Worm (Caenorhabditis elegans) whole organism, L2 larva: Measurements from ENCODE around the gene F40G12.9.

Experiments used
- F13H6.1 ChIP-seq: sonication (generic microtip); optimal IDR thresholded peaks from 2 replicates; lab custom pipeline; 2016; ENCODE audit warnings: missing genetic modification characterization, missing compliant biosample characterization
- Y55F3AM.14 ChIP-seq: fragments of 200-800 bp; sonication (Bioruptor generic); optimal IDR thresholded peaks from 2 replicates; lab custom pipeline; 2018; ENCODE audit warnings: mild to moderate bottlenecking, missing genetic modification characterization, missing compliant biosample characterization
- alr-1 ChIP-seq: fragments of 150-350 bp; optimal IDR thresholded peaks from 2 replicates; lab custom pipeline; 2014; ENCODE audit warnings: missing biosample characterization, missing genetic modification characterization
- aly-2 ChIP-seq: fragments of 150-350 bp; optimal IDR thresholded peaks from 2 replicates; lab custom pipeline; 2014; ENCODE audit warnings: missing biosample characterization, missing genetic modification characterization
- ama-1 ChIP-seq: fragments of 150-350 bp; optimal IDR thresholded peaks from 2 replicates; lab custom pipeline; 2018; ENCODE audit warnings: inconsistent platforms
- blmp-1 ChIP-seq: sonication (generic microtip); optimal IDR thresholded peaks from 2 replicates; lab custom pipeline; 2017; ENCODE audit warnings: missing genetic modification characterization, mild to moderate bottlenecking, missing compliant biosample characterization, antibody characterized with exemption, moderate library complexity; ENCODE audit not compliant: insufficient read depth
- ceh-16 ChIP-seq: fragments of 150-350 bp; optimal IDR thresholded peaks from 2 replicates; lab custom pipeline; 2014; ENCODE audit warnings: missing biosample characterization, missing genetic modification characterization
- ceh-82 ChIP-seq: fragments of 150-350 bp; optimal IDR thresholded peaks from 2 replicates; lab custom pipeline; 2014; ENCODE audit warnings: missing biosample characterization, missing genetic modification characterization
- crh-2 ChIP-seq: sonication (generic microtip); optimal IDR thresholded peaks from 2 replicates; lab custom pipeline; 2017; ENCODE audit warnings: missing biosample characterization, missing genetic modification characterization
- dmd-4 ChIP-seq: sonication (generic microtip); optimal IDR thresholded peaks from 2 replicates; lab custom pipeline; 2017; ENCODE audit warnings: missing biosample characterization, missing genetic modification characterization
- elt-1 ChIP-seq: fragments of 150-350 bp; optimal IDR thresholded peaks from 2 replicates; lab custom pipeline; 2014; ENCODE audit warnings: missing biosample characterization, missing genetic modification characterization
- fos-1 ChIP-seq: fragments of 150-350 bp; optimal IDR thresholded peaks from 2 replicates; lab custom pipeline; 2014; ENCODE audit warnings: missing biosample characterization, missing genetic modification characterization
- gmeb-1 ChIP-seq: fragments of 150-350 bp; optimal IDR thresholded peaks from 2 replicates; lab custom pipeline; 2014; ENCODE audit warnings: missing biosample characterization, missing genetic modification characterization
- lin-13 ChIP-seq: fragments of 150-350 bp; optimal IDR thresholded peaks from 2 replicates; lab custom pipeline; 2014; ENCODE audit warnings: missing biosample characterization, missing genetic modification reagents, missing genetic modification characterization
- lin-39 ChIP-seq: fragments of 150-350 bp; optimal IDR thresholded peaks from 2 replicates; lab custom pipeline; 2014; ENCODE audit warnings: missing biosample characterization, missing genetic modification reagents, missing genetic modification characterization
- mbf-1 ChIP-seq: sonication (generic microtip); optimal IDR thresholded peaks from 2 replicates; lab custom pipeline; 2017; ENCODE audit warnings: missing biosample characterization, missing genetic modification characterization
- mdl-1 ChIP-seq, 2 experiments: fragments of 150-350 bp in 1 of 2; sonication (generic microtip) in 1 of 2; optimal IDR thresholded peaks; 2 replicates each; lab custom pipeline; 2017; ENCODE audit warnings: missing biosample characterization in 2 of 2, missing genetic modification characterization in 2 of 2
- nhr-10 ChIP-seq: sonication (generic microtip); optimal IDR thresholded peaks from 2 replicates; lab custom pipeline; 2017; ENCODE audit warnings: missing biosample characterization, missing genetic modification characterization
- nhr-11 ChIP-seq: fragments of 150-350 bp; optimal IDR thresholded peaks from 2 replicates; lab custom pipeline; 2014; ENCODE audit warnings: missing biosample characterization, missing genetic modification characterization
- nhr-237 ChIP-seq: fragments of 150-350 bp; optimal IDR thresholded peaks from 2 replicates; lab custom pipeline; 2014; ENCODE audit warnings: missing biosample characterization, missing genetic modification characterization
- nhr-77 ChIP-seq: fragments of 150-350 bp; optimal IDR thresholded peaks from 2 replicates; lab custom pipeline; 2014; ENCODE audit warnings: missing biosample characterization, missing genetic modification characterization
- peb-1 ChIP-seq: fragments of 150-350 bp; optimal IDR thresholded peaks from 2 replicates; lab custom pipeline; 2014; ENCODE audit warnings: missing biosample characterization, missing genetic modification characterization
- sem-4 ChIP-seq: fragments of 150-350 bp; optimal IDR thresholded peaks from 2 replicates; lab custom pipeline; 2014; ENCODE audit warnings: missing biosample characterization, missing genetic modification reagents, missing genetic modification characterization
- skn-1 ChIP-seq: sonication (generic microtip); optimal IDR thresholded peaks from 2 replicates; lab custom pipeline; 2017; ENCODE audit warnings: missing biosample characterization, missing genetic modification characterization
- sma-3 ChIP-seq: sonication (generic microtip); optimal IDR thresholded peaks from 2 replicates; lab custom pipeline; 2016; ENCODE audit warnings: missing genetic modification reagents, missing genetic modification characterization, missing compliant biosample characterization
- sma-9 ChIP-seq, 2 experiments: fragments of 150-350 bp in 1 of 2; sonication (generic microtip) in 1 of 2; optimal IDR thresholded peaks; 2 replicates each; lab custom pipeline; 2014 to 2016; ENCODE audit warnings: missing genetic modification characterization in 2 of 2, mild to moderate bottlenecking in 1 of 2, missing biosample characterization in 1 of 2, missing compliant biosample characterization in 1 of 2, missing genetic modification reagents in 1 of 2, moderate library complexity in 1 of 2
- snpc-4 ChIP-seq: fragments of 150-350 bp; optimal IDR thresholded peaks from 2 replicates; lab custom pipeline; 2014; ENCODE audit warnings: missing biosample characterization, missing genetic modification characterization
- unc-39 ChIP-seq: fragments of 150-350 bp; optimal IDR thresholded peaks from 2 replicates; lab custom pipeline; 2014; ENCODE audit warnings: missing biosample characterization, missing genetic modification characterization
- unc-55 ChIP-seq: fragments of 150-350 bp; sonication (generic microtip); optimal IDR thresholded peaks from 3 replicates; lab custom pipeline; 2014; ENCODE audit warnings: missing biosample characterization, missing genetic modification reagents, missing genetic modification characterization
- unc-62 ChIP-seq: fragments of 150-350 bp; optimal IDR thresholded peaks from 2 replicates; lab custom pipeline; 2014; ENCODE audit warnings: missing biosample characterization, missing genetic modification reagents, missing genetic modification characterization
- zag-1 ChIP-seq: fragments of 150-350 bp; optimal IDR thresholded peaks from 2 replicates; lab custom pipeline; 2014; ENCODE audit warnings: missing biosample characterization, missing genetic modification characterization
- ztf-1 ChIP-seq: fragments of 200-800 bp; sonication (Bioruptor generic); conservative IDR thresholded peaks from 2 replicates; pipeline ENCODE4 v1.3.6; 2022; ENCODE audit warnings: missing genetic modification characterization, missing compliant biosample characterization

F40G12.9 gene

ce11 chrV:14282222-14282709 lies at the start of gene F40G12.9, which contains the start of gene srt-74:
F40G12.9 (plus strand) TSS chrV:14282659.
srt-74 (minus strand) TSS chrV:14282322.
- TF ChIP-seq aly-2 (tag; lab: Kevin White, UChicago) (no peak), crh-2 (tag; lab: Kevin White, UChicago) (no peak)

- no peak for TF ChIP-seq mdl-1 (tag; optimal IDR thresholded peaks at IDR 0.05; lab: Kevin White, UChicago)
- no peak for TF ChIP-seq nhr-237 (tag; lab: Kevin White, UChicago)
- no peak for TF ChIP-seq ceh-16 (tag; lab: Kevin White, UChicago)
- TF ChIP-seq unc-39 (tag; lab: Kevin White, UChicago), result no peak
- TF ChIP-seq zag-1 (tag; lab: Kevin White, UChicago), result no peak
- TF ChIP-seq unc-62 (GFP tag; lab: Kevin White, UChicago), result no peak
- no peak for TF ChIP-seq nhr-11 (tag; lab: Kevin White, UChicago)
- no peak for TF ChIP-seq fos-1 (tag; lab: Kevin White, UChicago)
- TF ChIP-seq ztf-1 (GFP tag; lab: Robert Waterston, UW), result no peak
- no peak for TF ChIP-seq lin-13 (GFP tag; lab: Kevin White, UChicago)
- TF ChIP-seq peb-1, result no peak
- TF ChIP-seq sma-3, result no peak
- no peak for TF ChIP-seq sma-9 (GFP tag; optimal IDR thresholded peaks at IDR 0.05; lab: Kevin White, UChicago)
- TF ChIP-seq sma-9 (tag; optimal IDR thresholded peaks at IDR 0.05; lab: Kevin White, UChicago), result no peak
- no peak for TF ChIP-seq mbf-1 (tag; lab: Kevin White, UChicago)
- TF ChIP-seq nhr-10 (tag; lab: Kevin White, UChicago), result no peak
Measured at ce11 chrV:14235942-14236341, 46.5 kb upstream of the F40G12.9 start, which contains the start of gene ent-3. ent-3 (minus strand) TSS chrV:14236042.

ce11 chrV:14240694-14241201 lies 41.7 kb upstream of the F40G12.9 start, which contains the start of gene K02E11.10:
K02E11.10 (minus strand) TSS chrV:14241151.
- TF ChIP-seq Y55F3AM.14 (GFP tag; lab: Kevin White, UChicago), result peak; percentile 2
- TF ChIP-seq skn-1 (tag; lab: Kevin White, UChicago), result no peak

ce11 chrV:14243904-14244303 lies 38.6 kb upstream of the F40G12.9 start, which contains the start of gene sre-7:
sre-7 (plus strand) TSS chrV:14244204.
- no peak for TF ChIP-seq dmd-4
- TF ChIP-seq lin-13 (GFP tag; lab: Kevin White, UChicago), result no peak
- TF ChIP-seq gmeb-1 (tag; lab: Kevin White, UChicago), result no peak
- TF ChIP-seq ztf-1 (GFP tag; lab: Robert Waterston, UW), result no peak
- TF ChIP-seq nhr-77 (tag; lab: Kevin White, UChicago), result no peak

ce11 chrV:14246761-14247160 lies 35.7 kb upstream of the F40G12.9 start, which contains the start of gene K02E11.3:
K02E11.3 (minus strand) TSS chrV:14246861.
- TF ChIP-seq sma-3, result no peak
- TF ChIP-seq alr-1 (tag; lab: Kevin White, UChicago), result no peak
- no peak for TF ChIP-seq F13H6.1 (tag; lab: Kevin White, UChicago)
- TF ChIP-seq blmp-1 (tag; lab: Kevin White, UChicago), result no peak
- no peak for TF ChIP-seq Y55F3AM.14 (GFP tag; lab: Kevin White, UChicago)
- no peak for TF ChIP-seq gmeb-1 (tag; lab: Kevin White, UChicago)
- TF ChIP-seq mdl-1 (tag; optimal IDR thresholded peaks at IDR 0.05; lab: Kevin White, UChicago), result no peak
- TF ChIP-seq dmd-4, result no peak
- TF ChIP-seq mbf-1 (tag; lab: Kevin White, UChicago), result no peak
- TF ChIP-seq sem-4, result no peak
- no peak for TF ChIP-seq sma-9 (GFP tag; optimal IDR thresholded peaks at IDR 0.05; lab: Kevin White, UChicago)
- no peak for TF ChIP-seq sma-9 (tag; optimal IDR thresholded peaks at IDR 0.05; lab: Kevin White, UChicago)
- TF ChIP-seq unc-55 (GFP tag; lab: Kevin White, UChicago), result no peak
- no peak for TF ChIP-seq nhr-237 (tag; lab: Kevin White, UChicago)
- no peak for TF ChIP-seq ztf-1 (GFP tag; lab: Robert Waterston, UW)
- no peak for TF ChIP-seq aly-2 (tag; lab: Kevin White, UChicago)
- TF ChIP-seq skn-1 (tag; lab: Kevin White, UChicago), result no peak
- no peak for TF ChIP-seq snpc-4 (tag; lab: Kevin White, UChicago)
- no peak for TF ChIP-seq lin-13 (GFP tag; lab: Kevin White, UChicago)

- TF ChIP-seq nhr-11 (tag; lab: Kevin White, UChicago) (no peak), mdl-1 (tag; optimal IDR thresholded peaks at IDR 0.05; lab: Kevin White, UChicago) (no peak), sem-4 (no peak), lin-39 (tag; lab: Kevin White, UChicago) (no peak), Y55F3AM.14 (GFP tag; lab: Kevin White, UChicago) (no peak), lin-13 (GFP tag; lab: Kevin White, UChicago) (no peak), ceh-82 (tag; lab: Kevin White, UChicago) (no peak), skn-1 (tag; lab: Kevin White, UChicago) (no peak), elt-1 (tag; lab: Kevin White, UChicago) (no peak), mbf-1 (tag; lab: Kevin White, UChicago) (no peak), ama-1 (lab: Kevin White, UChicago) (no peak), snpc-4 (tag; lab: Kevin White, UChicago) (no peak), nhr-237 (tag; lab: Kevin White, UChicago) (no peak), ztf-1 (GFP tag; lab: Robert Waterston, UW) (no peak)
Measured at ce11 chrV:14248025-14248424, 34.4 kb upstream of the F40G12.9 start, which contains the start of gene K02E11.4. K02E11.4 (minus strand) TSS chrV:14248125.
